Worm (Caenorhabditis elegans): ENCODE measurements around the gene B0554.4.

The B0554.4 gene

ce11 chrV:438094-438493 lies 9.2 kb downstream of the B0554.4 start, which contains the start of gene B0554.1:
TSS of gene B0554.1 (plus strand) at chrV:438394.
- TF ChIP-seq ama-1 (optimal IDR thresholded peaks at IDR 0.05) (no peak), unc-55 (GFP tag; optimal IDR thresholded peaks at IDR 0.05) (no peak), R02D3.7 (tag; optimal IDR thresholded peaks at IDR 0.05) (no peak)

ce11 chrV:439183-439749 lies 10.3 kb downstream of the B0554.4 start:
- TF ChIP-seq elt-3 (tag; optimal IDR thresholded peaks at IDR 0.05) (no peak), mdl-1 (tag; optimal IDR thresholded peaks at IDR 0.05) (no peak), crh-2 (tag; optimal IDR thresholded peaks at IDR 0.05) (no peak), nhr-237 (tag; optimal IDR thresholded peaks at IDR 0.05) (no peak), nhr-23 (tag; optimal IDR thresholded peaks at IDR 0.05) (no peak), sma-3 (GFP tag; optimal IDR thresholded peaks at IDR 0.05) (no peak), lin-13 (GFP tag; optimal IDR thresholded peaks at IDR 0.05) (no peak), ztf-4 (tag; optimal IDR thresholded peaks at IDR 0.05) (no peak), ama-1 (optimal IDR thresholded peaks at IDR 0.05) (no peak), mbf-1 (tag; optimal IDR thresholded peaks at IDR 0.05) (no peak), peb-1 (tag; optimal IDR thresholded peaks at IDR 0.05) (no peak), ZK546.5 (tag; optimal IDR thresholded peaks at IDR 0.05) (no peak), sem-4 (tag; optimal IDR thresholded peaks at IDR 0.05) (no peak), unc-55 (GFP tag; optimal IDR thresholded peaks at IDR 0.05) (no peak), dmd-4 (tag; optimal IDR thresholded peaks at IDR 0.05) (no peak), nhr-11 (tag; optimal IDR thresholded peaks at IDR 0.05) (no peak), skn-1 (tag; optimal IDR thresholded peaks at IDR 0.05) (no peak), zag-1 (tag; optimal IDR thresholded peaks at IDR 0.05) (no peak), nhr-12 (tag; optimal IDR thresholded peaks at IDR 0.05) (no peak), ceh-16 (tag; optimal IDR thresholded peaks at IDR 0.05) (no peak)

- no peak for TF ChIP-seq alr-1 (tag; optimal IDR thresholded peaks at IDR 0.05)
- TF ChIP-seq unc-62 (GFP tag; optimal IDR thresholded peaks at IDR 0.05), result no peak
- TF ChIP-seq ceh-82 (tag; optimal IDR thresholded peaks at IDR 0.05), result no peak
- no peak for TF ChIP-seq C34F6.9 (tag; optimal IDR thresholded peaks at IDR 0.05)
- no peak for TF ChIP-seq R02D3.7 (tag; optimal IDR thresholded peaks at IDR 0.05)
- no peak for TF ChIP-seq mdl-1 (tag; optimal IDR thresholded peaks at IDR 0.05)
These were observed 12.0 kb downstream of the B0554.4 start, which contains the start of gene B0554.7 for ce11 chrV:440923-441322. TSS of gene B0554.7 (minus strand) at chrV:441023.

- TF ChIP-seq blmp-1 (tag; optimal IDR thresholded peaks at IDR 0.05; ENCODE audit: insufficient read depth) (no peak), unc-55 (GFP tag; optimal IDR thresholded peaks at IDR 0.05) (no peak), egl-27 (tag; optimal IDR thresholded peaks at IDR 0.05) (no peak), elt-3 (tag; optimal IDR thresholded peaks at IDR 0.05) (no peak)
These were observed 14.2 kb downstream of the B0554.4 start, which contains the start of gene srh-33 for ce11 chrV:443193-443592. TSS of gene srh-33 (minus strand) at chrV:443293.

- TF ChIP-seq ZK546.5 (tag; optimal IDR thresholded peaks at IDR 0.05), result no peak
- no peak for TF ChIP-seq unc-55 (GFP tag; optimal IDR thresholded peaks at IDR 0.05)
- no peak for TF ChIP-seq egl-27 (tag; optimal IDR thresholded peaks at IDR 0.05)
- no peak for TF ChIP-seq zag-1 (tag; optimal IDR thresholded peaks at IDR 0.05)
- TF ChIP-seq alr-1 (tag; optimal IDR thresholded peaks at IDR 0.05), result no peak
These were observed 17.6 kb downstream of the B0554.4 start, which contains the start of gene srh-34 for ce11 chrV:446574-446973. TSS of gene srh-34 (minus strand) at chrV:446674.

ce11 chrV:446988-447387 lies 18.0 kb downstream of the B0554.4 start:
- TF ChIP-seq nhr-23 (tag; optimal IDR thresholded peaks at IDR 0.05) (no peak), sma-9 (GFP tag; optimal IDR thresholded peaks at IDR 0.05) (no peak), sma-9 (tag; optimal IDR thresholded peaks at IDR 0.05) (no peak), nhr-21 (tag; optimal IDR thresholded peaks at IDR 0.05) (no peak), ztf-11 (tag; optimal IDR thresholded peaks at IDR 0.05) (no peak), ztf-1 (GFP tag; conservative IDR thresholded peaks at IDR 0.05) (no peak), mdl-1 (tag; optimal IDR thresholded peaks at IDR 0.05) (no peak), C34F6.9 (tag; optimal IDR thresholded peaks at IDR 0.05) (no peak), lsy-2 (tag; optimal IDR thresholded peaks at IDR 0.05) (no peak), fos-1 (tag; optimal IDR thresholded peaks at IDR 0.05) (no peak), sem-4 (tag; optimal IDR thresholded peaks at IDR 0.05) (no peak), peb-1 (tag; optimal IDR thresholded peaks at IDR 0.05) (no peak), ZK546.5 (tag; optimal IDR thresholded peaks at IDR 0.05) (no peak), lin-11 (tag; optimal IDR thresholded peaks at IDR 0.05) (no peak), elt-3 (tag; optimal IDR thresholded peaks at IDR 0.05) (no peak), alr-1 (tag; optimal IDR thresholded peaks at IDR 0.05) (no peak)

All from whole organism, L2 larva.